Worm (Caenorhabditis elegans) whole organism, L1 larva: Measurements from ENCODE around the gene nhr-267.

Experiments
- aly-2 ChIP-seq: fragments of 150-350 bp; optimal IDR thresholded peaks from 2 replicates; lab custom pipeline; 2014; ENCODE audit warnings: missing biosample characterization, missing genetic modification characterization
- fkh-8 ChIP-seq: sonication (generic microtip); optimal IDR thresholded peaks from 2 replicates; lab custom pipeline; 2016; ENCODE audit warnings: mild to moderate bottlenecking, missing genetic modification characterization, missing compliant biosample characterization
- hlh-17 ChIP-seq: fragments of 200-800 bp; sonication (Bioruptor generic); optimal IDR thresholded peaks from 2 replicates; lab custom pipeline; 2018; ENCODE audit warnings: missing genetic modification characterization, mild to moderate bottlenecking, missing compliant biosample characterization, moderate library complexity, borderline replicate concordance
- nhr-20 ChIP-seq: sonication (generic microtip); optimal IDR thresholded peaks from 2 replicates; lab custom pipeline; 2016; ENCODE audit warnings: mild to moderate bottlenecking, missing genetic modification characterization, missing compliant biosample characterization
- nhr-237 ChIP-seq: fragments of 150-350 bp; optimal IDR thresholded peaks from 2 replicates; lab custom pipeline; 2014; ENCODE audit warnings: missing biosample characterization, missing genetic modification characterization
- nhr-90 ChIP-seq: sonication (generic microtip); optimal IDR thresholded peaks from 2 replicates; lab custom pipeline; 2016; ENCODE audit warnings: mild to moderate bottlenecking, missing genetic modification characterization, missing compliant biosample characterization; ENCODE audit not compliant: poor library complexity
- snpc-4 ChIP-seq: fragments of 150-350 bp; optimal IDR thresholded peaks from 2 replicates; lab custom pipeline; 2014; ENCODE audit warnings: missing biosample characterization, missing genetic modification characterization
- snu-23 ChIP-seq: sonication (generic microtip); optimal IDR thresholded peaks from 2 replicates; lab custom pipeline; 2016; ENCODE audit warnings: missing genetic modification characterization, missing compliant biosample characterization

DNA sequence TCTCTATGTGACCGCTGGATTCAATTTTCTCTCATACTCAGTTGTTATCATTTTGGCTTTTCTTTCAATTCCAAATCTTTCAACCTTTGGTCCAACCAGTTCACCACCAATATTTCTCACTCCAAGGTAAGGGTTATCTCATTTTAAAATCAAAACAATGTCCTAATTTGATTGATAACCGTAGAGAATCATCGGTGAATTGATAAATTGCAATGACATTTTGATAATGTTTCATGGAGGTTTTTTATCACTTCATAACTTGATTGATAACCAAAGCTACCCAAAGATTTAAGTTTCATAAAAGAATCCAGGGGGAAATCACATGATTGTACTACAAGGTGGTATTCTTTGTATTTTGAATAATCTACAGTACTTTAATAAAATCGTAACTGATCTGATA, 47.1 kb downstream of the nhr-267 start:
- TF ChIP-seq nhr-237 (tag; lab: Kevin White, UChicago) (no peak), snpc-4 (no peak), aly-2 (no peak), fkh-8 (no peak), nhr-90 (tag; lab: Kevin White, UChicago) (no peak), snu-23 (GFP tag; lab: Kevin White, UChicago) (no peak), nhr-20 (tag; lab: Kevin White, UChicago) (no peak), hlh-17 (GFP tag; lab: Kevin White, UChicago) (no peak)
